Fruit fly (Drosophila melanogaster): Measurements from ENCODE around the gene Ama.

- TF ChIP-seq CG11617 (GFP tag; optimal IDR thresholded peaks at IDR 0.05) = no peak
- TF ChIP-seq CG33017 (tag; optimal IDR thresholded peaks at IDR 0.05) = no peak
- TF ChIP-seq CG7101 (tag; optimal IDR thresholded peaks at IDR 0.05) = no peak
- no peak for TF ChIP-seq Clk (GFP tag; optimal IDR thresholded peaks at IDR 0.05)
- no peak for TF ChIP-seq bab1 (GFP tag; optimal IDR thresholded peaks at IDR 0.05)
- no peak for TF ChIP-seq pad (GFP tag; optimal IDR thresholded peaks at IDR 0.05)
- TF ChIP-seq cnc (optimal IDR thresholded peaks at IDR 0.05) = no peak
- no peak for TF ChIP-seq ovo (GFP tag; optimal IDR thresholded peaks at IDR 0.05)
- peak; percentile 27 for TF ChIP-seq kay (GFP tag; ENCODE audit: borderline replicate concordance)
- no peak for TF ChIP-seq tj (GFP tag; optimal IDR thresholded peaks at IDR 0.05)
- no peak for TF ChIP-seq CG14711 (tag; optimal IDR thresholded peaks at IDR 0.05)
These were observed 3.8 kb downstream of the Ama start for dm6 chr3R:6766171-6766591.
